Fruit fly (Drosophila melanogaster) whole organism, pupa: ENCODE data around the gene mew.

Experiments
- CG14655 ChIP-seq: fragments of 200-800 bp; sonication (Bioruptor generic); optimal IDR thresholded peaks from 3 replicates; lab custom pipeline; 2017; ENCODE audit warnings: mild to moderate bottlenecking, missing biosample characterization, missing genetic modification reagents, missing genetic modification characterization
- CG15710 ChIP-seq: fragments of 200-800 bp; sonication (Bioruptor generic); optimal IDR thresholded peaks from 2 replicates; lab custom pipeline; 2018; ENCODE audit warnings: missing biosample characterization, mild to moderate bottlenecking, missing genetic modification characterization, moderate library complexity
- CG34367 ChIP-seq: fragments of 200-800 bp; sonication (Bioruptor generic); optimal IDR thresholded peaks from 2 replicates; lab custom pipeline; 2018; ENCODE audit warnings: missing biosample characterization, mild to moderate bottlenecking, missing genetic modification characterization
- CG8301 ChIP-seq: fragments of 200-800 bp; sonication (Bioruptor generic); optimal IDR thresholded peaks from 2 replicates; lab custom pipeline; 2018; ENCODE audit warnings: missing biosample characterization, mild to moderate bottlenecking, missing genetic modification characterization
- CG9948 ChIP-seq: fragments of 200-800 bp; sonication (Bioruptor generic); optimal IDR thresholded peaks from 2 replicates; lab custom pipeline; 2018; ENCODE audit warnings: missing biosample characterization, mild to moderate bottlenecking, missing genetic modification characterization, moderate library complexity
- D1 ChIP-seq: fragments of 200-800 bp; sonication (Bioruptor generic); optimal IDR thresholded peaks from 2 replicates; lab custom pipeline; 2018; ENCODE audit warnings: missing biosample characterization, mild to moderate bottlenecking, missing genetic modification characterization, moderate library complexity
- EcR ChIP-seq: fragments of 200-800 bp; sonication (Bioruptor generic); optimal IDR thresholded peaks from 3 replicates; lab custom pipeline; 2019; ENCODE audit warnings: missing biosample characterization, missing genetic modification characterization, mild to moderate bottlenecking, moderate library complexity, missing genetic modification reagents
- Ets98B ChIP-seq: fragments of 200-800 bp; sonication (Bioruptor generic); IDR thresholded peaks from 2 replicates; pipeline ENCODE4 v1.3.6; 2022; ENCODE audit warnings: missing biosample characterization, missing genetic modification characterization
- Pif1A ChIP-seq: fragments of 200-800 bp; sonication (Bioruptor generic); optimal IDR thresholded peaks from 3 replicates; lab custom pipeline; 2016; ENCODE audit warnings: missing biosample characterization, missing genetic modification characterization
- Pif1B ChIP-seq: fragments of 200-800 bp; sonication (Bioruptor generic); optimal IDR thresholded peaks from 3 replicates; lab custom pipeline; 2016; ENCODE audit warnings: missing biosample characterization, missing genetic modification characterization
- Snoo ChIP-seq: fragments of 200-800 bp; sonication (Bioruptor generic); optimal IDR thresholded peaks from 3 replicates; lab custom pipeline; 2017; ENCODE audit warnings: missing biosample characterization, mild to moderate bottlenecking, missing genetic modification characterization, inconsistent platforms
- fd96Ca ChIP-seq: fragments of 200-800 bp; sonication (Bioruptor generic); IDR thresholded peaks from 3 replicates; pipeline ENCODE4 v1.3.6; 2022; ENCODE audit warnings: missing biosample characterization, missing genetic modification characterization
- rn ChIP-seq: fragments of 200-800 bp; sonication (Bioruptor generic); IDR thresholded peaks from 2 replicates; pipeline ENCODE4 v1.3.6; 2022; ENCODE audit warnings: missing biosample characterization, missing genetic modification characterization

DNA sequence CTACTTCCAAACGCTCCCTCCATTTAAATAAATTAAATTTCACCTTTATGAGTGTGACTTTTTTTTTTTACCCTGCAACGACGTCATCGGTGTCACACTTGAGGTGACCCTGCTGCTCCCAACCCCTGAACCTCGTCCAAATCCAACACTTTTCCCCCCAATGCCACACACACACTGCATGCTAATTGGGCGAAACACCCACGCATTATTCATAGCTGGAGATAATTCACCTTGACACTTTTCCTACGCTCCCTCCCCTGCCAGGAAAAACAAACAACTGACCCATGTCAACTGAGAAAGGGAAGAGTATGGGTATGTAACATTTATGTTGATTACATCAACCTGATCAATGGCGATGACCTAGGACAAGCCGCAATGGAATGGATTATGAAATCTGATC is 39.0 kb downstream of the mew start:
- no peak for TF ChIP-seq CG9948 (tag; lab: Kevin White, UChicago)
- no peak for TF ChIP-seq rn (GFP tag; lab: Robert Waterston, UW)
- TF ChIP-seq CG34367 = no peak
- TF ChIP-seq Snoo (tag; lab: Kevin White, UChicago) = no peak
- TF ChIP-seq CG15710 (tag; lab: Kevin White, UChicago) = no peak
- TF ChIP-seq CG14655 (GFP tag; lab: Kevin White, UChicago) = no peak
- TF ChIP-seq Ets98B (GFP tag; lab: Robert Waterston, UW) = no peak
- no peak for TF ChIP-seq CG8301 (tag; lab: Kevin White, UChicago)
- TF ChIP-seq fd96Ca (GFP tag; lab: Robert Waterston, UW) = no peak
- no peak for TF ChIP-seq Pif1A (GFP tag; lab: Kevin White, UChicago)
- no peak for TF ChIP-seq Pif1B
- no peak for TF ChIP-seq EcR (GFP tag; lab: Kevin White, UChicago)
- TF ChIP-seq D1 (tag; lab: Kevin White, UChicago) = no peak
